Worm (Caenorhabditis elegans): Measurements from ENCODE around the gene cav-1.

Gene cav-1

ce11 chrIV:9790708-9791107 is 18.4 kb downstream of the cav-1 start:
- TF ChIP-seq nhr-20 (tag; optimal IDR thresholded peaks at IDR 0.05), result peak; percentile 17
- TF ChIP-seq unc-86 (tag; optimal IDR thresholded peaks at IDR 0.05), result no peak
- no peak for TF ChIP-seq elt-3 (tag; optimal IDR thresholded peaks at IDR 0.05)
- peak; percentile 66 for TF ChIP-seq vab-15 (tag; optimal IDR thresholded peaks at IDR 0.05)
- TF ChIP-seq lin-39 (tag; optimal IDR thresholded peaks at IDR 0.05), result peak; percentile 47
- peak; percentile 17 for TF ChIP-seq blmp-1 (tag; optimal IDR thresholded peaks at IDR 0.05)
- TF ChIP-seq snu-23 (GFP tag; optimal IDR thresholded peaks at IDR 0.05), result peak; percentile 22
- TF ChIP-seq nhr-71 (tag; optimal IDR thresholded peaks at IDR 0.05), result peak; percentile 39
- peak; percentile 15 for TF ChIP-seq tbx-2 (tag; optimal IDR thresholded peaks at IDR 0.05)
- TF ChIP-seq swsn-7 (tag; optimal IDR thresholded peaks at IDR 0.05), result no peak
- TF ChIP-seq ceh-90 (tag; optimal IDR thresholded peaks at IDR 0.05), result no peak
- peak; percentile 42 for TF ChIP-seq irx-1 (tag; optimal IDR thresholded peaks at IDR 0.05)
- TF ChIP-seq hpl-2 (GFP tag; optimal IDR thresholded peaks at IDR 0.05), result no peak
- TF ChIP-seq nhr-85 (tag), result peak; percentile 86
- TF ChIP-seq efl-3 (GFP tag; optimal IDR thresholded peaks at IDR 0.05), result peak; percentile 34
- TF ChIP-seq unc-62 (GFP tag; optimal IDR thresholded peaks at IDR 0.05), result no peak
- TF ChIP-seq lin-14 (GFP tag; optimal IDR thresholded peaks at IDR 0.05), result no peak

- TF ChIP-seq aly-2 (tag; optimal IDR thresholded peaks at IDR 0.05) (no peak), Y116A8C.19 (tag; optimal IDR thresholded peaks at IDR 0.05; ENCODE audit: borderline replicate concordance) (no peak), sox-4 (tag; optimal IDR thresholded peaks at IDR 0.05) (no peak), efl-1 (optimal IDR thresholded peaks at IDR 0.05) (no peak), efl-1 (GFP tag; optimal IDR thresholded peaks at IDR 0.05 in 1 of 2) (peak in 1 of 2 experiments; percentile 92)
These were observed 22.9 kb downstream of the cav-1 start for ce11 chrIV:9795250-9795649.

- TF ChIP-seq mdl-1 (tag; optimal IDR thresholded peaks at IDR 0.05) (no peak), nhr-47 (tag; optimal IDR thresholded peaks at IDR 0.05) (no peak), nhr-85 (tag) (peak; percentile 20)
These were observed 24.2 kb downstream of the cav-1 start, which contains the start of gene pis-1 for ce11 chrIV:9796494-9796893. pis-1 (minus strand) TSS chrIV:9796594.

- no peak for TF ChIP-seq Y116A8C.19 (tag; optimal IDR thresholded peaks at IDR 0.05; ENCODE audit: borderline replicate concordance)
- peak in 1 of 2 experiments; percentile 18 for TF ChIP-seq efl-1 (optimal IDR thresholded peaks at IDR 0.05)
- TF ChIP-seq efl-1 (GFP tag; optimal IDR thresholded peaks at IDR 0.05 in 1 of 2), result peak in 1 of 2 experiments; percentile 53
- TF ChIP-seq fkh-4 (tag; optimal IDR thresholded peaks at IDR 0.05; ENCODE audit: borderline replicate concordance), result peak; percentile 34
- no peak for TF ChIP-seq aha-1 (tag; optimal IDR thresholded peaks at IDR 0.05)
- no peak for TF ChIP-seq unc-86 (tag; optimal IDR thresholded peaks at IDR 0.05)
- TF ChIP-seq nhr-76 (tag; optimal IDR thresholded peaks at IDR 0.05), result no peak
- peak; percentile 32 for TF ChIP-seq irx-1 (tag; optimal IDR thresholded peaks at IDR 0.05)
- TF ChIP-seq elt-2 (tag; optimal IDR thresholded peaks at IDR 0.05), result peak; percentile 63
- TF ChIP-seq lin-14 (GFP tag; optimal IDR thresholded peaks at IDR 0.05), result peak; percentile 33
- TF ChIP-seq lir-3 (tag; optimal IDR thresholded peaks at IDR 0.05; ENCODE audit: poor library complexity), result peak; percentile 63
- no peak for TF ChIP-seq hlh-17 (GFP tag; optimal IDR thresholded peaks at IDR 0.05; ENCODE audit: borderline replicate concordance)
- TF ChIP-seq rnt-1 (tag; optimal IDR thresholded peaks at IDR 0.05), result peak; percentile 65
- peak; percentile 24 for TF ChIP-seq nhr-71 (tag; optimal IDR thresholded peaks at IDR 0.05)
- no peak for TF ChIP-seq sup-37 (GFP tag; optimal IDR thresholded peaks at IDR 0.05)
- TF ChIP-seq ztf-4 (tag; optimal IDR thresholded peaks at IDR 0.05), result no peak
- TF ChIP-seq lin-13 (GFP tag; optimal IDR thresholded peaks at IDR 0.05), result no peak
- TF ChIP-seq fos-1 (tag; optimal IDR thresholded peaks at IDR 0.05), result no peak
- TF ChIP-seq lin-35 (GFP tag; optimal IDR thresholded peaks at IDR 0.05), result peak in 1 of 2 experiments; percentile 15
- TF ChIP-seq dsc-1 (tag; optimal IDR thresholded peaks at IDR 0.05), result peak; percentile 25
- peak; percentile 44 for TF ChIP-seq tlp-1 (tag; optimal IDR thresholded peaks at IDR 0.05)
- TF ChIP-seq ets-5 (GFP tag; IDR thresholded peaks at IDR 0.05), result no peak
- no peak for TF ChIP-seq nhr-19 (GFP tag; conservative IDR thresholded peaks at IDR 0.05)
- TF ChIP-seq lsy-2 (tag; optimal IDR thresholded peaks at IDR 0.05), result peak; percentile 8 to 38
- TF ChIP-seq ceh-90 (tag; optimal IDR thresholded peaks at IDR 0.05), result peak; percentile 79
- peak; percentile 16 for TF ChIP-seq tbx-2 (tag; optimal IDR thresholded peaks at IDR 0.05)
- peak in 2 of 3 experiments; percentile 21 to 45 for TF ChIP-seq dpl-1 (GFP tag; optimal IDR thresholded peaks at IDR 0.05)
- TF ChIP-seq fkh-10 (GFP tag; optimal IDR thresholded peaks at IDR 0.05), result no peak
- TF ChIP-seq C34B4.2 (tag; optimal IDR thresholded peaks at IDR 0.05), result no peak
- no peak for TF ChIP-seq nhr-47 (tag; optimal IDR thresholded peaks at IDR 0.05)
- TF ChIP-seq zag-1 (tag; optimal IDR thresholded peaks at IDR 0.05), result no peak
These were observed 25.1 kb downstream of the cav-1 start, which contains the start of gene T13F2.2 for ce11 chrIV:9797304-9798003. T13F2.2 (minus strand) TSS chrIV:9797354.

Data from whole organism, L1 larva.